Fruit fly (Drosophila melanogaster) whole organism, embryonic: ENCODE data around the gene CG10802.
A peak's percentile ranks its signal among the peaks of the same experiment; 100 is the strongest.

Experiments used
- Antp ChIP-seq: fragments of 200-800 bp; sonication (Bioruptor generic); optimal IDR thresholded peaks from 3 replicates; lab custom pipeline; 2016; ENCODE audit warnings: missing biosample characterization, missing genetic modification characterization
- Bteb2 ChIP-seq: fragments of 200-800 bp; sonication (Bioruptor generic); optimal IDR thresholded peaks from 2 replicates; lab custom pipeline; 2016; ENCODE audit warnings: missing biosample characterization, missing genetic modification characterization
- CG10267 ChIP-seq: fragments of 200-800 bp; sonication (Bioruptor generic); optimal IDR thresholded peaks from 2 replicates; lab custom pipeline; 2018; ENCODE audit warnings: missing biosample characterization, mild to moderate bottlenecking, missing genetic modification characterization, moderate library complexity
- CG10979 ChIP-seq: fragments of 200-800 bp; sonication (Bioruptor generic); optimal IDR thresholded peaks from 2 replicates; lab custom pipeline; 2018; ENCODE audit warnings: missing biosample characterization, mild to moderate bottlenecking, missing genetic modification characterization, moderate library complexity
- CG13624 ChIP-seq: fragments of 200-800 bp; sonication (Bioruptor generic); optimal IDR thresholded peaks from 2 replicates; lab custom pipeline; 2016; ENCODE audit warnings: missing biosample characterization, missing genetic modification characterization
- CG15073 ChIP-seq: fragments of 200-800 bp; sonication (Bioruptor generic); optimal IDR thresholded peaks from 2 replicates; lab custom pipeline; 2016; ENCODE audit warnings: missing biosample characterization, missing genetic modification characterization
- CG15479 ChIP-seq: fragments of 200-800 bp; sonication (Bioruptor generic); optimal IDR thresholded peaks from 3 replicates; lab custom pipeline; 2019; ENCODE audit warnings: missing biosample characterization, mild to moderate bottlenecking, missing genetic modification characterization, moderate library complexity
- CG15601 ChIP-seq: fragments of 200-800 bp; sonication (Bioruptor generic); optimal IDR thresholded peaks from 3 replicates; lab custom pipeline; 2019; ENCODE audit warnings: missing biosample characterization, mild to moderate bottlenecking, missing genetic modification characterization, moderate library complexity
- CG18262 ChIP-seq: fragments of 200-800 bp; optimal IDR thresholded peaks from 3 replicates; lab custom pipeline; 2019; ENCODE audit warnings: missing biosample characterization, mild to moderate bottlenecking, missing genetic modification characterization, moderate library complexity
- CG2202 ChIP-seq: fragments of 200-800 bp; sonication (Bioruptor generic); optimal IDR thresholded peaks from 2 replicates; lab custom pipeline; 2018; ENCODE audit warnings: missing biosample characterization, mild to moderate bottlenecking, missing genetic modification characterization
- CG4360 ChIP-seq: fragments of 200-800 bp; sonication (Bioruptor generic); IDR thresholded peaks from 2 replicates; pipeline ENCODE4 v1.3.6; 2022; ENCODE audit warnings: missing biosample characterization, missing genetic modification characterization
- CG4854 ChIP-seq: fragments of 200-800 bp; sonication (Bioruptor generic); optimal IDR thresholded peaks from 2 replicates; lab custom pipeline; 2016; ENCODE audit warnings: missing biosample characterization, missing genetic modification characterization, inconsistent platforms
- CG6254 ChIP-seq: fragments of 200-800 bp; sonication (Bioruptor generic); optimal IDR thresholded peaks from 3 replicates; lab custom pipeline; 2017; ENCODE audit warnings: mild to moderate bottlenecking, missing biosample characterization, missing genetic modification reagents, missing genetic modification characterization
- CG6689 ChIP-seq: fragments of 200-800 bp; sonication (Bioruptor generic); IDR thresholded peaks from 2 replicates; pipeline ENCODE4 v1.3.6; 2022; ENCODE audit warnings: missing biosample characterization, missing genetic modification characterization
- CG7556 ChIP-seq: fragments of 200-800 bp; sonication (Bioruptor generic); optimal IDR thresholded peaks from 2 replicates; lab custom pipeline; 2017; ENCODE audit warnings: missing biosample characterization, mild to moderate bottlenecking, missing genetic modification characterization
- CTCF ChIP-seq: fragments of 200-800 bp; sonication (Bioruptor generic); optimal IDR thresholded peaks from 2 replicates; lab custom pipeline; 2017; ENCODE audit warnings: missing biosample characterization, mild to moderate bottlenecking, missing genetic modification characterization, moderate library complexity
- Drgx ChIP-seq: fragments of 200-800 bp; sonication (Bioruptor generic); IDR thresholded peaks from 2 replicates; pipeline ENCODE4 v1.3.6; 2022; ENCODE audit warnings: missing biosample characterization, missing genetic modification characterization
- Ets65A ChIP-seq: fragments of 200-800 bp; sonication (Bioruptor generic); peaks from one replicate; lab custom pipeline; 2016; ENCODE audit warnings: missing biosample characterization, missing genetic modification characterization
- Ets97D ChIP-seq: fragments of 200-800 bp; sonication (Bioruptor generic); optimal IDR thresholded peaks from 3 replicates; lab custom pipeline; 2016; ENCODE audit warnings: missing biosample characterization, missing genetic modification characterization
- H2.0 ChIP-seq: fragments of 200-800 bp; sonication (Bioruptor generic); IDR thresholded peaks from 2 replicates; pipeline ENCODE4 v1.3.6; 2022; ENCODE audit warnings: missing biosample characterization, missing genetic modification characterization
- HLH54F ChIP-seq: fragments of 200-800 bp; sonication (Bioruptor generic); optimal IDR thresholded peaks from 3 replicates; lab custom pipeline; 2016; ENCODE audit warnings: missing biosample characterization, missing genetic modification characterization
- Hr3 ChIP-seq: fragments of 200-800 bp; sonication (Bioruptor generic); optimal IDR thresholded peaks from 3 replicates; lab custom pipeline; 2016; ENCODE audit warnings: missing biosample characterization, missing genetic modification characterization
- MTF-1 ChIP-seq: fragments of 200-800 bp; sonication (Bioruptor generic); optimal IDR thresholded peaks from 2 replicates; lab custom pipeline; 2018; ENCODE audit warnings: missing biosample characterization, mild to moderate bottlenecking, missing genetic modification characterization, borderline replicate concordance
- Med ChIP-seq: fragments of 200-800 bp; sonication (Bioruptor generic); peaks from one replicate; lab custom pipeline; 2016; ENCODE audit warnings: missing biosample characterization, missing genetic modification characterization, mild to moderate bottlenecking, inconsistent platforms, moderate library complexity
- Mes4 ChIP-seq: fragments of 200-800 bp; sonication (Bioruptor generic); optimal IDR thresholded peaks from 2 replicates; lab custom pipeline; 2016; ENCODE audit warnings: missing biosample characterization, missing genetic modification characterization
- NC2α ChIP-seq: fragments of 200-800 bp; sonication (Bioruptor generic); optimal IDR thresholded peaks from 2 replicates; lab custom pipeline; 2016; ENCODE audit warnings: missing biosample characterization, missing genetic modification characterization
- Nf-YC ChIP-seq: fragments of 200-800 bp; optimal IDR thresholded peaks from 3 replicates; lab custom pipeline; 2019; ENCODE audit warnings: missing biosample characterization, mild to moderate bottlenecking, missing genetic modification characterization, moderate library complexity
- NfI ChIP-seq: fragments of 200-800 bp; sonication (Bioruptor generic); optimal IDR thresholded peaks from 3 replicates; lab custom pipeline; 2018; ENCODE audit warnings: missing biosample characterization, mild to moderate bottlenecking, missing genetic modification characterization, moderate library complexity
- Six4 ChIP-seq: fragments of 200-800 bp; sonication (Bioruptor generic); optimal IDR thresholded peaks from 2 replicates; lab custom pipeline; 2016; ENCODE audit warnings: missing biosample characterization, missing genetic modification characterization
- Ssrp ChIP-seq: fragments of 200-800 bp; sonication (Bioruptor generic); optimal IDR thresholded peaks from 2 replicates; lab custom pipeline; 2018; ENCODE audit warnings: missing biosample characterization, mild to moderate bottlenecking, missing genetic modification characterization, moderate library complexity
- ato ChIP-seq: fragments of 200-800 bp; sonication (Bioruptor generic); IDR thresholded peaks from 2 replicates; pipeline ENCODE4 v1.3.6; 2022; ENCODE audit warnings: missing biosample characterization, missing genetic modification characterization; ENCODE audit not compliant: partially characterized antibody
- bigmax ChIP-seq: fragments of 200-800 bp; sonication (Bioruptor generic); optimal IDR thresholded peaks from 2 replicates; lab custom pipeline; 2018; ENCODE audit warnings: missing biosample characterization, mild to moderate bottlenecking, missing genetic modification characterization
- btn ChIP-seq: fragments of 200-800 bp; sonication (Bioruptor generic); optimal IDR thresholded peaks from 2 replicates; lab custom pipeline; 2016; ENCODE audit warnings: missing biosample characterization, missing genetic modification characterization
- crc ChIP-seq: fragments of 200-800 bp; sonication (Bioruptor generic); optimal IDR thresholded peaks from 2 replicates; lab custom pipeline; 2016; ENCODE audit warnings: missing biosample characterization, missing genetic modification characterization
- emc ChIP-seq: fragments of 200-800 bp; sonication (Bioruptor generic); optimal IDR thresholded peaks from 2 replicates; lab custom pipeline; 2016; ENCODE audit warnings: missing biosample characterization, missing genetic modification characterization
- esg ChIP-seq: fragments of 200-800 bp; sonication (Bioruptor generic); conservative IDR thresholded peaks from 2 replicates; pipeline ENCODE4 v1.3.6; 2022; ENCODE audit warnings: missing biosample characterization, missing genetic modification characterization
- fd96Cb ChIP-seq: fragments of 200-800 bp; sonication (Bioruptor generic); optimal IDR thresholded peaks from 2 replicates; lab custom pipeline; 2018; ENCODE audit warnings: missing biosample characterization, mild to moderate bottlenecking, missing genetic modification characterization, moderate library complexity
- gro ChIP-seq: fragments of 200-800 bp; sonication (Bioruptor generic); optimal IDR thresholded peaks from 2 replicates; lab custom pipeline; 2016; ENCODE audit warnings: missing biosample characterization, missing genetic modification characterization
- her ChIP-seq: fragments of 200-800 bp; sonication (Bioruptor generic); optimal IDR thresholded peaks from 2 replicates; lab custom pipeline; 2016; ENCODE audit warnings: missing biosample characterization, missing genetic modification characterization
- klu ChIP-seq: fragments of 200-800 bp; sonication (Bioruptor generic); IDR thresholded peaks from 2 replicates; pipeline ENCODE4 v1.3.6; 2022; ENCODE audit warnings: missing biosample characterization, missing genetic modification characterization
- maf-S ChIP-seq: fragments of 200-800 bp; sonication (Bioruptor generic); optimal IDR thresholded peaks from 2 replicates; lab custom pipeline; 2016; ENCODE audit warnings: missing biosample characterization, missing genetic modification characterization
- mld ChIP-seq: fragments of 200-800 bp; sonication (Bioruptor generic); IDR thresholded peaks from 3 replicates; pipeline ENCODE4 v1.3.6; 2022; ENCODE audit warnings: missing biosample characterization, missing genetic modification characterization; ENCODE audit not compliant: partially characterized antibody
- nom ChIP-seq: fragments of 200-800 bp; sonication (Bioruptor generic); optimal IDR thresholded peaks from 2 replicates; lab custom pipeline; 2017; ENCODE audit warnings: missing biosample characterization, missing genetic modification characterization, mild to moderate bottlenecking, moderate library complexity, missing genetic modification reagents
- pho ChIP-seq: fragments of 200-800 bp; sonication (Bioruptor generic); optimal IDR thresholded peaks from 2 replicates; lab custom pipeline; 2016; ENCODE audit warnings: missing biosample characterization, missing genetic modification characterization
- shn ChIP-seq: fragments of 200-800 bp; sonication (Bioruptor generic); optimal IDR thresholded peaks from 3 replicates; lab custom pipeline; 2016; ENCODE audit warnings: missing biosample characterization, missing genetic modification characterization
- so ChIP-seq: fragments of 200-800 bp; sonication (Bioruptor generic); IDR thresholded peaks from 3 replicates; pipeline ENCODE4 v1.3.6; 2022; ENCODE audit warnings: missing biosample characterization, missing genetic modification characterization
- usp ChIP-seq: fragments of >200 bp; optimal IDR thresholded peaks from 2 replicates; lab custom pipeline; 2017; ENCODE audit warnings: missing biosample characterization, missing genetic modification characterization
- zen ChIP-seq: fragments of 200-800 bp; sonication (Bioruptor generic); optimal IDR thresholded peaks from 3 replicates; lab custom pipeline; 2018; ENCODE audit warnings: missing biosample characterization, mild to moderate bottlenecking, missing genetic modification characterization, moderate library complexity
- zen2 ChIP-seq: fragments of 200-800 bp; sonication (Bioruptor generic); IDR thresholded peaks from 3 replicates; pipeline ENCODE4 v1.3.6; 2022; ENCODE audit warnings: missing biosample characterization, missing genetic modification characterization; ENCODE audit not compliant: partially characterized antibody
- zfh1 ChIP-seq: fragments of 200-800 bp; sonication (Bioruptor generic); IDR thresholded peaks from 3 replicates; pipeline ENCODE4 v1.3.6; 2022; ENCODE audit warnings: missing biosample characterization, missing genetic modification characterization

CG10802 gene

dm6 chrX:3433646-3434097 is 49.1 kb upstream of the CG10802 start (continued):
- TF ChIP-seq zfh1 (no peak), mld (GFP tag; lab: Robert Waterston, UW) (no peak), NfI (no peak), Six4 (no peak), crc (GFP tag; lab: Kevin White, UChicago) (no peak), bigmax (no peak), CG7556 (GFP tag; lab: Kevin White, UChicago) (no peak), H2.0 (no peak), so (GFP tag; lab: Robert Waterston, UW) (no peak), CG18262 (tag; lab: Kevin White, UChicago) (no peak), zen (tag; lab: Kevin White, UChicago) (no peak), CG4360 (GFP tag; lab: Robert Waterston, UW) (no peak), Hr3 (GFP tag; lab: Kevin White, UChicago) (no peak), CTCF (GFP tag; lab: Kevin White, UChicago) (no peak), maf-S (GFP tag; lab: Kevin White, UChicago) (no peak), HLH54F (GFP tag; lab: Kevin White, UChicago) (no peak), klu (no peak), CG2202 (tag; lab: Kevin White, UChicago) (no peak), Mes4 (GFP tag; lab: Kevin White, UChicago) (no peak), Ssrp (tag; lab: Kevin White, UChicago) (no peak), Bteb2 (GFP tag; lab: Kevin White, UChicago) (no peak), fd96Cb (tag; lab: Kevin White, UChicago) (peak; percentile 5), CG4854 (no peak), CG15479 (GFP tag; lab: Kevin White, UChicago) (no peak), Nf-YC (tag; lab: Kevin White, UChicago) (no peak), esg (no peak; the same call in 1 of the 2 replicates), shn (no peak), CG10267 (no peak), CG13624 (no peak), Ets97D (GFP tag; lab: Kevin White, UChicago) (peak; percentile 1), pho (GFP tag; lab: Kevin White, UChicago) (no peak), gro (GFP tag; lab: Kevin White, UChicago) (no peak), btn (GFP tag; lab: Kevin White, UChicago) (no peak), Antp (GFP tag; lab: Kevin White, UChicago) (peak; percentile 20), MTF-1 (no peak)

dm6 chrX:3435707-3436106 is 47.1 kb upstream of the CG10802 start, which contains the start of gene CG14269:
Gene CG14269 (minus strand): TSS chrX:3435807.
- TF ChIP-seq usp (GFP tag; lab: Kevin White, UChicago): no peak
- TF ChIP-seq ato: no peak
- no peak for TF ChIP-seq mld (GFP tag; lab: Robert Waterston, UW)
- no peak for TF ChIP-seq CG6254 (GFP tag; lab: Kevin White, UChicago)
- no peak for TF ChIP-seq zen2
- no peak for TF ChIP-seq CG10979 (tag; lab: Kevin White, UChicago)

- TF ChIP-seq her (GFP tag; lab: Kevin White, UChicago) (no peak), Med (GFP tag; lab: Kevin White, UChicago) (peak; percentile 17), NC2α (no peak), Ets65A (GFP tag; lab: Kevin White, UChicago) (peak; percentile 73), CG6689 (no peak), CG15601 (tag; lab: Kevin White, UChicago) (no peak), Drgx (GFP tag; lab: Robert Waterston, UW) (peak; percentile 64), CG15073 (GFP tag; lab: Kevin White, UChicago) (no peak), emc (GFP tag; lab: Kevin White, UChicago) (no peak), Ets97D (GFP tag; lab: Kevin White, UChicago) (no peak), nom (peak; percentile 47)
Measured at dm6 chrX:3436183-3436582, 46.6 kb upstream of the CG10802 start.
